Worm (Caenorhabditis elegans): ENCODE measurements around the gene T10B5.4.
A peak's percentile ranks its signal among the peaks of the same experiment; 100 is the strongest.

The T10B5.4 gene

ce11 chrV:1907350-1907749 lies 35.7 kb upstream of the T10B5.4 start, which contains the start of gene Y32G9A.5:
Gene Y32G9A.5, plus strand, starts transcription at chrV:1907650.
- TF ChIP-seq fos-1 (tag; optimal IDR thresholded peaks at IDR 0.05) = no peak
- TF ChIP-seq blmp-1 (tag; optimal IDR thresholded peaks at IDR 0.05; ENCODE audit: insufficient read depth) = no peak
- no peak for TF ChIP-seq F13H6.1 (tag; optimal IDR thresholded peaks at IDR 0.05)
- TF ChIP-seq mab-5 (tag; optimal IDR thresholded peaks at IDR 0.05) = no peak
- no peak for TF ChIP-seq zag-1 (tag; optimal IDR thresholded peaks at IDR 0.05)
- TF ChIP-seq nhr-77 (tag; optimal IDR thresholded peaks at IDR 0.05) = no peak
- TF ChIP-seq nhr-10 (tag; optimal IDR thresholded peaks at IDR 0.05) = no peak
- TF ChIP-seq alr-1 (tag; optimal IDR thresholded peaks at IDR 0.05) = no peak
- no peak for TF ChIP-seq unc-55 (GFP tag; optimal IDR thresholded peaks at IDR 0.05)
- no peak for TF ChIP-seq elt-3 (tag; optimal IDR thresholded peaks at IDR 0.05)
- no peak for TF ChIP-seq egl-27 (tag; optimal IDR thresholded peaks at IDR 0.05)
- no peak for TF ChIP-seq sma-3 (GFP tag; optimal IDR thresholded peaks at IDR 0.05)
- no peak for TF ChIP-seq lin-11 (tag; optimal IDR thresholded peaks at IDR 0.05)
- no peak for TF ChIP-seq nhr-23 (tag; optimal IDR thresholded peaks at IDR 0.05)

ce11 chrV:1895483-1895882 lies 23.9 kb upstream of the T10B5.4 start, which contains the start of gene nphp-2:
Gene nphp-2, plus strand, starts transcription at chrV:1895783.
- TF ChIP-seq R02D3.7 (tag; optimal IDR thresholded peaks at IDR 0.05) (no peak), unc-55 (GFP tag; optimal IDR thresholded peaks at IDR 0.05) (no peak), ZK546.5 (tag; optimal IDR thresholded peaks at IDR 0.05) (no peak), fos-1 (tag; optimal IDR thresholded peaks at IDR 0.05) (no peak), F13H6.1 (tag; optimal IDR thresholded peaks at IDR 0.05) (no peak), unc-39 (tag; optimal IDR thresholded peaks at IDR 0.05) (no peak), zag-1 (tag; optimal IDR thresholded peaks at IDR 0.05) (no peak), gmeb-1 (tag; optimal IDR thresholded peaks at IDR 0.05) (no peak), mab-5 (tag; optimal IDR thresholded peaks at IDR 0.05) (no peak), elt-3 (tag; optimal IDR thresholded peaks at IDR 0.05) (no peak), sem-4 (tag; optimal IDR thresholded peaks at IDR 0.05) (no peak), nhr-11 (tag; optimal IDR thresholded peaks at IDR 0.05) (no peak), lin-13 (GFP tag; optimal IDR thresholded peaks at IDR 0.05) (no peak)

DNA sequence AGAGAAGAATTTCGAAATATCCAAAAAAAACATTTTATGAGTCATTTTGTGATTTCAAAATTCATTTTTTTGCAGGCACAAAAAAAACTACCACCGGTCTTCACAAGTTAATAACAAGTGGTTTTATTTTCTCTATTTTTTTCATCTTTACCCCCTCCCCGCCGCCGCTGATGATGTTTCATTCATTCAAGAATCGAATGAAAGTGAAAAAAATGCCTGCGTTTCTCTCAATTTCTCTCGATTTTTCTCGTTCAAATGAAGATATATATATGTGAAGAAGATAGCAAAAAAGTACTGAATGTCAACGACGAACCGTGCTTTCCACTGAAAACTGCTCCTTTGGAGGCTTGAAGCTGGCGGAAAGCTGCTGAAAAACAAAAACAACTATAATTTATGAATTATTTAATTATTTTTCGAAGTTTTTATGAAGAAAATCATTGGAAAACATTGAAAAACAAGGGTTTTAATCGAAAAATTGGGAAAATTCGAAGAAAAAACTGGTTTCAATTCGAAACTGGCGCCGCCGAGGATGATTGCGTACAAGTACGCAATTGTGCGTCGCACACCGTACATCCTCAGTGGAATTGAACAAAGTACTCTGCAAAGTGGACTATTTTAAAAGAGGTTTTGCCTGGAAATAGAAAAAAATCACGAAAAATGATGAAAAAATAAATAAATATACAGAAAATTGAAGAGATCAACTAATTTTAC lies 21.1 kb upstream of the T10B5.4 start, which contains the start of gene zig-11:
zig-11 (minus strand) TSS at position 373 of the 711 bp plus-strand sequence.
- no peak for TF ChIP-seq nhr-23 (tag; optimal IDR thresholded peaks at IDR 0.05)
- no peak for TF ChIP-seq ztf-11 (tag; optimal IDR thresholded peaks at IDR 0.05)
- TF ChIP-seq unc-55 (GFP tag; optimal IDR thresholded peaks at IDR 0.05) = peak; percentile 43
- TF ChIP-seq unc-62 (GFP tag; optimal IDR thresholded peaks at IDR 0.05) = no peak
- TF ChIP-seq aly-2 (tag; optimal IDR thresholded peaks at IDR 0.05) = no peak
- no peak for TF ChIP-seq dmd-4 (tag; optimal IDR thresholded peaks at IDR 0.05)
- no peak for TF ChIP-seq peb-1 (tag; optimal IDR thresholded peaks at IDR 0.05)
- TF ChIP-seq C34F6.9 (tag; optimal IDR thresholded peaks at IDR 0.05) = peak; percentile 7
- TF ChIP-seq blmp-1 (tag; optimal IDR thresholded peaks at IDR 0.05; ENCODE audit: insufficient read depth) = peak; percentile 94
- TF ChIP-seq nhr-129 (tag; optimal IDR thresholded peaks at IDR 0.05) = no peak
- TF ChIP-seq ztf-4 (tag; optimal IDR thresholded peaks at IDR 0.05) = no peak
- no peak for TF ChIP-seq sma-3 (GFP tag; optimal IDR thresholded peaks at IDR 0.05)
- no peak for TF ChIP-seq ztf-1 (GFP tag; conservative IDR thresholded peaks at IDR 0.05)
- no peak for TF ChIP-seq mab-5 (tag; optimal IDR thresholded peaks at IDR 0.05)
- no peak for TF ChIP-seq lin-13 (GFP tag; optimal IDR thresholded peaks at IDR 0.05)
- TF ChIP-seq alr-1 (tag; optimal IDR thresholded peaks at IDR 0.05) = no peak
- TF ChIP-seq lsy-2 (tag; optimal IDR thresholded peaks at IDR 0.05) = peak in 1 of 2 experiments; percentile 82
- no peak for TF ChIP-seq lin-11 (tag; optimal IDR thresholded peaks at IDR 0.05)
- TF ChIP-seq nhr-25 (tag; optimal IDR thresholded peaks at IDR 0.05) = no peak
- TF ChIP-seq nhr-77 (tag; optimal IDR thresholded peaks at IDR 0.05) = no peak
- TF ChIP-seq skn-1 (tag; optimal IDR thresholded peaks at IDR 0.05) = no peak
- TF ChIP-seq R02D3.7 (tag; optimal IDR thresholded peaks at IDR 0.05) = no peak
- TF ChIP-seq nhr-12 (tag; optimal IDR thresholded peaks at IDR 0.05) = no peak
- no peak for TF ChIP-seq elt-3 (tag; optimal IDR thresholded peaks at IDR 0.05)
- no peak for TF ChIP-seq nhr-21 (tag; optimal IDR thresholded peaks at IDR 0.05)
- no peak for TF ChIP-seq elt-1 (tag; optimal IDR thresholded peaks at IDR 0.05)
- no peak for TF ChIP-seq nhr-6 (tag; optimal IDR thresholded peaks at IDR 0.05)
- TF ChIP-seq gmeb-1 (tag; optimal IDR thresholded peaks at IDR 0.05) = peak; percentile 63
- TF ChIP-seq zag-1 (tag; optimal IDR thresholded peaks at IDR 0.05) = no peak
- no peak for TF ChIP-seq sem-4 (tag; optimal IDR thresholded peaks at IDR 0.05)
- no peak for TF ChIP-seq nhr-237 (tag; optimal IDR thresholded peaks at IDR 0.05)
- no peak for TF ChIP-seq snpc-4 (tag; optimal IDR thresholded peaks at IDR 0.05)
- no peak for TF ChIP-seq mbf-1 (tag; optimal IDR thresholded peaks at IDR 0.05)
- TF ChIP-seq ZK546.5 (tag; optimal IDR thresholded peaks at IDR 0.05) = no peak
